Fruit fly (Drosophila melanogaster) whole organism, wandering third instar larva: ENCODE data around the gene Cyp304a1.

Experiments used
- Abd-B ChIP-seq: fragments of >200 bp; optimal IDR thresholded peaks from 2 replicates; lab custom pipeline; 2017; ENCODE audit warnings: missing biosample characterization, missing genetic modification characterization
- CG32264 ChIP-seq: fragments of 200-800 bp; sonication (Bioruptor generic); optimal IDR thresholded peaks from 2 replicates; lab custom pipeline; 2016; ENCODE audit warnings: missing biosample characterization, missing genetic modification characterization
- CG9705 ChIP-seq: fragments of 200-800 bp; sonication (Bioruptor generic); optimal IDR thresholded peaks from 2 replicates; lab custom pipeline; 2018; ENCODE audit warnings: missing biosample characterization, mild to moderate bottlenecking, missing genetic modification characterization
- CrebA ChIP-seq: fragments of 200-800 bp; sonication (Bioruptor generic); optimal IDR thresholded peaks from 2 replicates; lab custom pipeline; 2016; ENCODE audit warnings: missing biosample characterization, mild to moderate bottlenecking, missing genetic modification characterization, borderline replicate concordance
- Dfd ChIP-seq: fragments of >200 bp; optimal IDR thresholded peaks from 2 replicates; lab custom pipeline; 2017; ENCODE audit warnings: missing biosample characterization, missing genetic modification characterization
- Dif ChIP-seq: fragments of 200-275, 200-300 bp; sonication (Bioruptor generic); optimal IDR thresholded peaks from 2 replicates; lab custom pipeline; 2018; ENCODE audit warnings: missing biosample characterization, missing genetic modification characterization; ENCODE audit not compliant: partially characterized antibody
- GATAd ChIP-seq: sonication (Bioruptor generic); optimal IDR thresholded peaks from 2 replicates; lab custom pipeline; 2016; ENCODE audit warnings: missing biosample characterization, missing genetic modification characterization
- HLH106 ChIP-seq: fragments of 200-800 bp; optimal IDR thresholded peaks from 3 replicates; lab custom pipeline; 2019; ENCODE audit warnings: missing biosample characterization, mild to moderate bottlenecking, missing genetic modification characterization, moderate library complexity
- Hnf4 ChIP-seq: fragments of 200-800 bp; sonication (Bioruptor generic); optimal IDR thresholded peaks from 2 replicates; lab custom pipeline; 2016; ENCODE audit warnings: missing biosample characterization, mild to moderate bottlenecking, missing genetic modification characterization
- Hr78 ChIP-seq: fragments of >200 bp; optimal IDR thresholded peaks from 2 replicates; lab custom pipeline; 2017; ENCODE audit warnings: missing biosample characterization, missing genetic modification characterization
- Hr83 ChIP-seq: fragments of 200-300 bp; sonication (Bioruptor generic); optimal IDR thresholded peaks from 2 replicates; lab custom pipeline; 2016; ENCODE audit warnings: missing biosample characterization, mild to moderate bottlenecking, missing genetic modification characterization, moderate library complexity; ENCODE audit not compliant: poor library complexity, severe bottlenecking
- Jra ChIP-seq: sonication (Bioruptor generic); optimal IDR thresholded peaks from 2 replicates; lab custom pipeline; 2016; ENCODE audit warnings: missing biosample characterization, missing genetic modification characterization
- Mio ChIP-seq: sonication (Bioruptor generic); optimal IDR thresholded peaks from 2 replicates; lab custom pipeline; 2016; ENCODE audit warnings: missing biosample characterization, missing genetic modification characterization
- Myc ChIP-seq: fragments of >200 bp; optimal IDR thresholded peaks from 2 replicates; lab custom pipeline; 2017
- N ChIP-seq: fragments of >200 bp; optimal IDR thresholded peaks from 2 replicates; lab custom pipeline; 2018; ENCODE audit warnings: missing biosample characterization, missing external identifiers, missing genetic modification characterization
- OdsH ChIP-seq: fragments of 200-800 bp; sonication (Bioruptor generic); optimal IDR thresholded peaks from 2 replicates; lab custom pipeline; 2016; ENCODE audit warnings: missing biosample characterization, mild to moderate bottlenecking, missing genetic modification characterization
- Rel ChIP-seq, 2 experiments: fragments of 200-800 bp; sonication (Bioruptor generic) in 1 of 2; optimal IDR thresholded peaks; 2 replicates in 1 of 2; 3 replicates in 1 of 2; lab custom pipeline; 2016 to 2019; ENCODE audit warnings: mild to moderate bottlenecking in 2 of 2, missing biosample characterization in 2 of 2, missing genetic modification characterization in 2 of 2, moderate library complexity in 1 of 2
- Sp1 ChIP-seq: fragments of 200-800 bp; sonication (Bioruptor generic); optimal IDR thresholded peaks from 3 replicates; lab custom pipeline; 2019; ENCODE audit warnings: missing biosample characterization, mild to moderate bottlenecking, missing genetic modification characterization, moderate library complexity
- Vsx2 ChIP-seq: fragments of 200-300, 225-300 bp; sonication (Bioruptor generic); optimal IDR thresholded peaks from 2 replicates; lab custom pipeline; 2018; ENCODE audit warnings: missing biosample characterization, missing genetic modification characterization; ENCODE audit not compliant: partially characterized antibody
- br ChIP-seq: fragments of 200-800 bp; sonication (Bioruptor generic); optimal IDR thresholded peaks from 2 replicates; lab custom pipeline; 2016; ENCODE audit warnings: missing biosample characterization, missing genetic modification characterization
- brk ChIP-seq: fragments of 200-800 bp; sonication (Bioruptor generic); optimal IDR thresholded peaks from 2 replicates; lab custom pipeline; 2016; ENCODE audit warnings: missing biosample characterization, mild to moderate bottlenecking, missing genetic modification characterization
- dl ChIP-seq, 2 experiments: fragments of 175-275, 200-275 bp in 1 of 2; fragments of 200-275 bp in 1 of 2; sonication (Bioruptor generic); optimal IDR thresholded peaks; lab custom pipeline; 2018; ENCODE audit warnings: mild to moderate bottlenecking in 2 of 2, missing biosample characterization in 2 of 2, missing genetic modification characterization in 2 of 2, moderate library complexity in 2 of 2; ENCODE audit not compliant: partially characterized antibody in 2 of 2, insufficient read depth in 1 of 2
- dmrt93B ChIP-seq: fragments of 200-800 bp; sonication (Bioruptor generic); optimal IDR thresholded peaks from 2 replicates; lab custom pipeline; 2018; ENCODE audit warnings: missing biosample characterization, mild to moderate bottlenecking, missing genetic modification characterization
- dsf ChIP-seq: sonication (Bioruptor generic); optimal IDR thresholded peaks from 2 replicates; lab custom pipeline; 2016; ENCODE audit warnings: missing biosample characterization, missing genetic modification characterization, borderline replicate concordance
- ey ChIP-seq: fragments of 200-800 bp; sonication (Bioruptor generic); optimal IDR thresholded peaks from 2 replicates; lab custom pipeline; 2016; ENCODE audit warnings: missing biosample characterization, missing genetic modification characterization
- foxo ChIP-seq, 2 experiments: fragments of 200-800 bp; sonication (Bioruptor generic); optimal IDR thresholded peaks; 2 replicates in 1 of 2; 3 replicates in 1 of 2; lab custom pipeline; 2016 to 2017; ENCODE audit warnings: missing biosample characterization in 2 of 2, missing genetic modification characterization in 2 of 2
- fru ChIP-seq: fragments of 200-800 bp; sonication (Bioruptor generic); optimal IDR thresholded peaks from 3 replicates; lab custom pipeline; 2016; ENCODE audit warnings: missing biosample characterization, mild to moderate bottlenecking, missing genetic modification characterization
- h ChIP-seq: fragments of 200-800 bp; sonication (Bioruptor generic); optimal IDR thresholded peaks from 3 replicates; lab custom pipeline; 2016; ENCODE audit warnings: missing biosample characterization, mild to moderate bottlenecking, missing genetic modification characterization
- jim ChIP-seq: fragments of 175-275, 200-325 bp; sonication (Bioruptor generic); optimal IDR thresholded peaks from 2 replicates; lab custom pipeline; 2016; ENCODE audit warnings: missing biosample characterization, mild to moderate bottlenecking, missing genetic modification characterization
- lola ChIP-seq: fragments of >200 bp; optimal IDR thresholded peaks from 2 replicates; lab custom pipeline; 2017; ENCODE audit warnings: missing biosample characterization, missing genetic modification characterization
- pan ChIP-seq: fragments of >200 bp; optimal IDR thresholded peaks from 2 replicates; lab custom pipeline; 2017
- psq ChIP-seq: fragments of 200-800 bp; sonication (Bioruptor generic); optimal IDR thresholded peaks from 3 replicates; lab custom pipeline; 2017; ENCODE audit warnings: missing biosample characterization, mild to moderate bottlenecking, missing genetic modification characterization, moderate library complexity
- rgr ChIP-seq: fragments of 200-800 bp; sonication (Bioruptor generic); optimal IDR thresholded peaks from 3 replicates; lab custom pipeline; 2016; ENCODE audit warnings: missing biosample characterization, mild to moderate bottlenecking, missing genetic modification characterization
- sage ChIP-seq: fragments of 200-800 bp; sonication (Bioruptor generic); optimal IDR thresholded peaks from 2 replicates; lab custom pipeline; 2016; ENCODE audit warnings: missing biosample characterization, mild to moderate bottlenecking, missing genetic modification characterization
- sv ChIP-seq: fragments of 200-800 bp; sonication (Bioruptor generic); optimal IDR thresholded peaks from 3 replicates; lab custom pipeline; 2016; ENCODE audit warnings: missing biosample characterization, missing genetic modification characterization
- tai ChIP-seq: sonication (Bioruptor generic); optimal IDR thresholded peaks from 2 replicates; lab custom pipeline; 2016; ENCODE audit warnings: missing biosample characterization, missing genetic modification characterization
- usp ChIP-seq: fragments of >200 bp; optimal IDR thresholded peaks from 2 replicates; lab custom pipeline; 2017; ENCODE audit warnings: missing biosample characterization, missing genetic modification characterization
- woc ChIP-seq: sonication (Bioruptor generic); optimal IDR thresholded peaks from 2 replicates; lab custom pipeline; 2016; ENCODE audit warnings: missing biosample characterization, mild to moderate bottlenecking, missing genetic modification characterization

The Cyp304a1 gene

dm6 chr3R:12975223-12975622 is 11.6 kb downstream of the Cyp304a1 start:
- TF ChIP-seq Dfd (GFP tag; lab: Kevin White, UChicago) (peak; percentile 95), jim (GFP tag; lab: Kevin White, UChicago) (no peak)

dm6 chr3R:12977371-12978050 is 13.9 kb downstream of the Cyp304a1 start, which contains the start of the genes CG7381 and CG7091:
CG7381 (minus strand) TSS chr3R:12977471.
CG7091 (plus strand) TSS chr3R:12978000.
- TF ChIP-seq woc (GFP tag; lab: Kevin White, UChicago) (no peak), Hnf4 (GFP tag; lab: Kevin White, UChicago) (no peak), OdsH (GFP tag; lab: Kevin White, UChicago) (no peak), CG32264 (GFP tag; lab: Kevin White, UChicago) (no peak), Rel (GFP tag; optimal IDR thresholded peaks at IDR 0.05; lab: Kevin White, UChicago) (no peak), Rel (tag; optimal IDR thresholded peaks at IDR 0.05; lab: Kevin White, UChicago) (no peak), Sp1 (GFP tag; lab: Kevin White, UChicago) (no peak), sv (GFP tag; lab: Kevin White, UChicago) (no peak), fru (GFP tag; lab: Kevin White, UChicago) (no peak), Jra (no peak), GATAd (GFP tag; lab: Kevin White, UChicago) (no peak), Abd-B (GFP tag; lab: Kevin White, UChicago) (no peak), psq (GFP tag; lab: Kevin White, UChicago) (no peak), Myc (no peak), Hr78 (GFP tag; lab: Kevin White, UChicago) (no peak)
- TF ChIP-seq, all 38 proteins: peak for 0

- no peak for TF ChIP-seq Hr78 (GFP tag; lab: Kevin White, UChicago)
- TF ChIP-seq CG32264 (GFP tag; lab: Kevin White, UChicago), result no peak
- no peak for TF ChIP-seq woc (GFP tag; lab: Kevin White, UChicago)
- no peak for TF ChIP-seq Rel (GFP tag; optimal IDR thresholded peaks at IDR 0.05; lab: Kevin White, UChicago)
- peak; percentile 46 for TF ChIP-seq Rel (tag; optimal IDR thresholded peaks at IDR 0.05; lab: Kevin White, UChicago)
- no peak for TF ChIP-seq OdsH (GFP tag; lab: Kevin White, UChicago)
- no peak for TF ChIP-seq sage (GFP tag; lab: Kevin White, UChicago)
- peak; percentile 19 for TF ChIP-seq Jra
- TF ChIP-seq Vsx2 (GFP tag; lab: Kevin White, UChicago), result no peak
- TF ChIP-seq usp (GFP tag; lab: Kevin White, UChicago), result no peak
- no peak for TF ChIP-seq foxo (GFP tag; optimal IDR thresholded peaks at IDR 0.05; lab: Kevin White, UChicago)
- TF ChIP-seq Mio (GFP tag; lab: Kevin White, UChicago), result no peak
- peak; percentile 24 for TF ChIP-seq tai
- TF ChIP-seq dl (GFP tag; optimal IDR thresholded peaks at IDR 0.05; lab: Kevin White, UChicago; ENCODE audit: insufficient read depth in 1 of 2, partially characterized antibody in 2 of 2), result no peak
- TF ChIP-seq lola (GFP tag; lab: Kevin White, UChicago), result no peak
- TF ChIP-seq Dfd (GFP tag; lab: Kevin White, UChicago), result no peak
- TF ChIP-seq CG9705, result no peak
- peak; percentile 14 for TF ChIP-seq rgr (GFP tag; lab: Kevin White, UChicago)
- TF ChIP-seq CrebA (GFP tag; lab: Kevin White, UChicago), result no peak
- TF ChIP-seq fru (GFP tag; lab: Kevin White, UChicago), result no peak
- TF ChIP-seq GATAd (GFP tag; lab: Kevin White, UChicago), result no peak
- TF ChIP-seq Hr83 (GFP tag; lab: Kevin White, UChicago), result no peak
- no peak for TF ChIP-seq dsf (GFP tag; lab: Kevin White, UChicago)
- no peak for TF ChIP-seq Abd-B (GFP tag; lab: Kevin White, UChicago)
- TF ChIP-seq Dif (GFP tag; lab: Kevin White, UChicago), result no peak
- TF ChIP-seq pan, result no peak
- TF ChIP-seq br (GFP tag; lab: Kevin White, UChicago), result no peak
- no peak for TF ChIP-seq N (GFP tag; lab: Kevin White, UChicago)
- TF ChIP-seq Myc, result peak; percentile 26
- TF ChIP-seq psq (GFP tag; lab: Kevin White, UChicago), result peak; percentile 20
- peak; percentile 0 for TF ChIP-seq Sp1 (GFP tag; lab: Kevin White, UChicago)
- TF ChIP-seq sv (GFP tag; lab: Kevin White, UChicago), result no peak
- peak; percentile 26 for TF ChIP-seq h (GFP tag; lab: Kevin White, UChicago)
- TF ChIP-seq ey (GFP tag; lab: Kevin White, UChicago), result no peak
- peak; percentile 32 for TF ChIP-seq Hnf4 (GFP tag; lab: Kevin White, UChicago)
- TF ChIP-seq dmrt93B, result no peak
- TF ChIP-seq jim (GFP tag; lab: Kevin White, UChicago), result no peak
- no peak for TF ChIP-seq HLH106 (tag; lab: Kevin White, UChicago)
- peak; percentile 51 for TF ChIP-seq brk (GFP tag; lab: Kevin White, UChicago)
Measured at dm6 chr3R:12980628-12981219, 17.1 kb downstream of the Cyp304a1 start, which contains the start of gene Paip2. Paip2 (plus strand) TSS chr3R:12980792.
